Fruit fly (Drosophila melanogaster): ENCODE data around the gene crb.
A peak's percentile ranks its signal among the peaks of the same experiment; 100 is the strongest.

crb gene

dm6 chr3R:24276104-24277008 lies 18.5 kb upstream of the crb start, which contains the start of gene Orct:
Orct (plus strand) TSS chr3R:24276260.
- TF ChIP-seq CG14860 (GFP tag; IDR thresholded peaks at IDR 0.05; ENCODE audit: partially characterized antibody) (no peak), CG11456 (GFP tag; IDR thresholded peaks at IDR 0.05) (peak; percentile 69; the same call in 2 of the 3 replicates), maf-S (GFP tag; optimal IDR thresholded peaks at IDR 0.05) (peak; percentile 48), Ets97D (GFP tag; optimal IDR thresholded peaks at IDR 0.05) (peak; percentile 16), CG12769 (tag; optimal IDR thresholded peaks at IDR 0.05) (peak; percentile 83), CG7839 (tag; optimal IDR thresholded peaks at IDR 0.05) (peak; percentile 84), Spps (tag; optimal IDR thresholded peaks at IDR 0.05) (no peak), aop (GFP tag; IDR thresholded peaks at IDR 0.05) (no peak), CG3407 (GFP tag; optimal IDR thresholded peaks at IDR 0.05) (no peak), dmrt11E (tag; optimal IDR thresholded peaks at IDR 0.05) (peak; percentile 42), sd (tag; optimal IDR thresholded peaks at IDR 0.05) (peak; percentile 29), CG7987 (GFP tag; optimal IDR thresholded peaks at IDR 0.05) (peak; percentile 43), Asciz (GFP tag; optimal IDR thresholded peaks at IDR 0.05) (peak; percentile 62), kay (GFP tag; optimal IDR thresholded peaks at IDR 0.05) (peak; percentile 45), slou (GFP tag; optimal IDR thresholded peaks at IDR 0.05) (no peak), CG8765 (GFP tag; IDR thresholded peaks at IDR 0.05) (peak; percentile 22; the same call in 1 of the 2 replicates), CG15269 (tag; optimal IDR thresholded peaks at IDR 0.05) (peak; percentile 78), phol (tag; optimal IDR thresholded peaks at IDR 0.05) (peak; percentile 73), Nf-YB (GFP tag; optimal IDR thresholded peaks at IDR 0.05) (peak; percentile 58), H2.0 (GFP tag; IDR thresholded peaks at IDR 0.05) (peak; percentile 43; the same call in 1 of the 2 replicates), Meics (GFP tag; optimal IDR thresholded peaks at IDR 0.05) (peak; percentile 91), B-H1 (GFP tag; IDR thresholded peaks at IDR 0.05) (peak; percentile 52; the same call in 2 of the 3 replicates), Elba2 (GFP tag; optimal IDR thresholded peaks at IDR 0.05) (no peak), toy (GFP tag; IDR thresholded peaks at IDR 0.05) (0 out of 2 replicates have a peak, but pooled peaks have one; percentile 51), slp2 (GFP tag; optimal IDR thresholded peaks at IDR 0.05) (peak; percentile 41), p53 (GFP tag; optimal IDR thresholded peaks at IDR 0.05) (no peak), nerfin-1 (tag; optimal IDR thresholded peaks at IDR 0.05) (peak; percentile 54), lilli (GFP tag; optimal IDR thresholded peaks at IDR 0.05) (peak; percentile 78), CG13775 (GFP tag; optimal IDR thresholded peaks at IDR 0.05) (peak; percentile 86), zfh2 (GFP tag; optimal IDR thresholded peaks at IDR 0.05) (peak; percentile 87), CG2199 (GFP tag; IDR thresholded peaks at IDR 0.05) (no peak), fru (optimal IDR thresholded peaks at IDR 0.05) (no peak), CG17568 (GFP tag; optimal IDR thresholded peaks at IDR 0.05) (peak; percentile 55), Lpt (GFP tag; optimal IDR thresholded peaks at IDR 0.05) (no peak), tna (GFP tag; IDR thresholded peaks at IDR 0.05; ENCODE audit: partially characterized antibody) (no peak), trem (tag; optimal IDR thresholded peaks at IDR 0.05) (peak; percentile 15), CG2712 (tag; optimal IDR thresholded peaks at IDR 0.05) (peak; percentile 80), Trl (optimal IDR thresholded peaks at IDR 0.05) (peak in 1 of 2 experiments; percentile 31), Trl (GFP tag; optimal IDR thresholded peaks at IDR 0.05) (peak; percentile 30), Stat92E (GFP tag; optimal IDR thresholded peaks at IDR 0.05) (no peak), Hmr (GFP tag; optimal IDR thresholded peaks at IDR 0.05) (peak; percentile 89), CG10959 (GFP tag; IDR thresholded peaks at IDR 0.05) (no peak), HLH4C (GFP tag; IDR thresholded peaks at IDR 0.05; ENCODE audit: partially characterized antibody) (no peak), vvl (GFP tag; IDR thresholded peaks at IDR 0.05) (peak; percentile 62; the same call in 1 of the 2 replicates), ro (GFP tag; IDR thresholded peaks at IDR 0.05) (no peak), CG16863 (GFP tag; optimal IDR thresholded peaks at IDR 0.05) (peak; percentile 50), CG8359 (GFP tag; optimal IDR thresholded peaks at IDR 0.05; ENCODE audit: borderline replicate concordance) (peak; percentile 46), corto (GFP tag; optimal IDR thresholded peaks at IDR 0.05) (no peak)

Data from whole organism, embryonic.